Fruit fly (Drosophila melanogaster): ENCODE results near the gene CG31776.

The CG31776 gene

DNA sequence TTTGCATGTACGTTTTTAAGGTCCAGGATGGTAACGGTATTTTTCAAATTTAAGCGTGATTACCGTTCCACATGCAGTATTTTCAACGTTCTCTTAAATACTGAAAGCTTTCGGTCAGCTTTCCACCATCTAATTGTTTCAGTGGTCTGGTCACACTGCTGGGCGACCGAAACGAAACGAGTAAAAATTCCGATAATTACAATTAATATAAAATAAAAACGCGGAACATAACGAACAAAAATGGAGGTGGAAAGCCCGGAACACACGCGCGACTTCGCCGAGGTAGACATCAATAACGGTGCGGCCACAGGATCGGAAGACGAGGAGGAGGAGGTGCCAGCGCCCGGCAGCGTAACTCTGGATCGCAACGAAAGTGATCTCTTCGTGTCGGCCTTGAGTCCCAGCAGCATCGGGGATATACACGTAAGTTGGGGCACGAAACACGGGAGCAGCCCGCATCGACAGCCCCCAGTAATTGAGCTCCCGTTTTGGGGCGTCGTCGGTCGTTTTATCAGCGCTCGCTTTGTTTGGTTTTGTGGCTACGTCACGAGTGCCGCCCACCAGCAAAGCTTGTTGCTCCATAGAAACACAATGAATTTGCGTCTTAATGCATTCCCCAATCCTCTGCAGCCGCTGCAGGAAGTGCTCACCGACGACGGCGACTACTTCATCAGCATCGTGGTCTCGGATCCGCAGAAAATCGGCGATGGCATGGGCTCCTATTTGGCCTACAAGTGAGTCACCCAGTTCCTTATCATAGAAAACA is 20.2 kb upstream of the CG31776 start, which contains the start of gene Snx1:
Snx1 (plus strand) TSS at position 129 of the 766 bp plus-strand sequence.
- TF ChIP-seq Dfd (GFP tag; optimal IDR thresholded peaks at IDR 0.05) (no peak), N (GFP tag; optimal IDR thresholded peaks at IDR 0.05) (no peak), Vsx2 (GFP tag; optimal IDR thresholded peaks at IDR 0.05; ENCODE audit: partially characterized antibody) (no peak), sage (GFP tag; optimal IDR thresholded peaks at IDR 0.05) (peak; percentile 64), Rel (GFP tag; optimal IDR thresholded peaks at IDR 0.05) (no peak), Rel (tag; optimal IDR thresholded peaks at IDR 0.05) (peak; percentile 80), rgr (GFP tag; optimal IDR thresholded peaks at IDR 0.05) (no peak), Mio (GFP tag; optimal IDR thresholded peaks at IDR 0.05) (no peak)

DNA sequence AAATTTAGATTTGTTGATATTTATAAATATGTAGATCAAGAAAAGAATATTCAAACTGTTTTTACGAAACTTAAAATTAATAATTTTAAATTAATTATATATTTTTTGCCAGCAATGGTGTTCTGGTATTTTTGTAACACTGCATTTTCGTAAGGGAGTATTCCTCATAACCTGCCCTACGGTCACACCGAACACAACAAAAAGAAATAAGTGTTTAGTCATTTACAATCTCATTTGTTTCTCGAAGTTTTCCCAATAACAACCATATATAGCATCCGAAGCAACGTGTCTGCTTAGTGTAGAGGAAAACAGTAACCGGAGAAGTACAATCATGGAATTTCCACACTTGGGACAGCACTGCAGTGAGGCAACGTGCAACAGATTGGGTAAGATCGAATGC is 17.7 kb upstream of the CG31776 start, which contains the start of gene CG12795:
CG12795 (plus strand) TSS at position 181 of the 400 bp plus-strand sequence.
- no peak for TF ChIP-seq jim (GFP tag; optimal IDR thresholded peaks at IDR 0.05)
- no peak for TF ChIP-seq Rel (GFP tag; optimal IDR thresholded peaks at IDR 0.05)
- peak; percentile 30 for TF ChIP-seq Rel (tag; optimal IDR thresholded peaks at IDR 0.05)
- TF ChIP-seq tai (GFP tag; optimal IDR thresholded peaks at IDR 0.05), result no peak
- no peak for TF ChIP-seq lola (GFP tag; optimal IDR thresholded peaks at IDR 0.05)

DNA sequence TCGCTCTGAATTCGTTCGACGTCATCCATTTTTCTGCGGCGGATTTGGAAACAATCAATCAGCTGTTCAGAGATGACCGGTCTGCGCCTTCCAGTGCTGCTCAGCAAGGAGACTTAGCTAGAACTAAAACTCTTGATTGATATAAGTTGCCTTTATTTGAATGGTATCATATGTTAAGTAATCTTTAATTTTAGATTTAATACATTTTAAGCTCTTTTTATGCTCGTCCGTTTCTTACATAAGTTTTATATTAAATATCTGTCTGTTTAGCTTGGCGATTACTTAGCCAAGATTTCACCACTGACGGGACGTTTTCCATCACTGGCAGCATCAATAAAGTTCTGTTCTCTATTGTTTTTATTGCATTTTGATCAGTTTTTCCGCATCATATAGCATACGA is 13.0 kb upstream of the CG31776 start, which contains the start of the genes Cog3 and Sec5:
Cog3 (minus strand) TSS at position 58 of the 400 bp plus-strand sequence.
Sec5 (plus strand) TSS at position 296 of the 400 bp plus-strand sequence.
- TF ChIP-seq Rel (GFP tag; optimal IDR thresholded peaks at IDR 0.05) (no peak), Rel (tag; optimal IDR thresholded peaks at IDR 0.05) (peak; percentile 65), CG32264 (GFP tag; optimal IDR thresholded peaks at IDR 0.05) (no peak), Myc (optimal IDR thresholded peaks at IDR 0.05) (peak; percentile 100), Hr78 (GFP tag; optimal IDR thresholded peaks at IDR 0.05) (no peak), rgr (GFP tag; optimal IDR thresholded peaks at IDR 0.05) (peak; percentile 77), GATAd (GFP tag; optimal IDR thresholded peaks at IDR 0.05) (no peak), usp (GFP tag; optimal IDR thresholded peaks at IDR 0.05) (no peak), h (GFP tag; optimal IDR thresholded peaks at IDR 0.05) (no peak), fru (GFP tag; optimal IDR thresholded peaks at IDR 0.05) (no peak), foxo (GFP tag; optimal IDR thresholded peaks at IDR 0.05) (no peak), CrebA (GFP tag; optimal IDR thresholded peaks at IDR 0.05; ENCODE audit: borderline replicate concordance) (no peak), lola (GFP tag; optimal IDR thresholded peaks at IDR 0.05) (no peak), brk (GFP tag; optimal IDR thresholded peaks at IDR 0.05) (no peak), dmrt93B (GFP tag; optimal IDR thresholded peaks at IDR 0.05) (no peak), CG9705 (GFP tag; optimal IDR thresholded peaks at IDR 0.05) (peak; percentile 84), sage (GFP tag; optimal IDR thresholded peaks at IDR 0.05) (no peak), Sp1 (GFP tag; optimal IDR thresholded peaks at IDR 0.05) (peak; percentile 81), Abd-B (GFP tag; optimal IDR thresholded peaks at IDR 0.05) (no peak), Jra (GFP tag; optimal IDR thresholded peaks at IDR 0.05) (no peak), br (GFP tag; optimal IDR thresholded peaks at IDR 0.05) (no peak), HLH106 (tag; optimal IDR thresholded peaks at IDR 0.05) (peak; percentile 86), Hnf4 (GFP tag; optimal IDR thresholded peaks at IDR 0.05) (no peak), sv (GFP tag; optimal IDR thresholded peaks at IDR 0.05) (peak; percentile 47), Vsx2 (GFP tag; optimal IDR thresholded peaks at IDR 0.05; ENCODE audit: partially characterized antibody) (no peak), psq (GFP tag; optimal IDR thresholded peaks at IDR 0.05) (peak; percentile 70), Hr83 (GFP tag; optimal IDR thresholded peaks at IDR 0.05; ENCODE audit: poor library complexity, severe bottlenecking) (no peak), OdsH (GFP tag; optimal IDR thresholded peaks at IDR 0.05) (peak; percentile 49), tai (GFP tag; optimal IDR thresholded peaks at IDR 0.05) (no peak), Mio (GFP tag; optimal IDR thresholded peaks at IDR 0.05) (no peak), jim (GFP tag; optimal IDR thresholded peaks at IDR 0.05) (no peak), ey (GFP tag; optimal IDR thresholded peaks at IDR 0.05) (peak; percentile 9)

DNA sequence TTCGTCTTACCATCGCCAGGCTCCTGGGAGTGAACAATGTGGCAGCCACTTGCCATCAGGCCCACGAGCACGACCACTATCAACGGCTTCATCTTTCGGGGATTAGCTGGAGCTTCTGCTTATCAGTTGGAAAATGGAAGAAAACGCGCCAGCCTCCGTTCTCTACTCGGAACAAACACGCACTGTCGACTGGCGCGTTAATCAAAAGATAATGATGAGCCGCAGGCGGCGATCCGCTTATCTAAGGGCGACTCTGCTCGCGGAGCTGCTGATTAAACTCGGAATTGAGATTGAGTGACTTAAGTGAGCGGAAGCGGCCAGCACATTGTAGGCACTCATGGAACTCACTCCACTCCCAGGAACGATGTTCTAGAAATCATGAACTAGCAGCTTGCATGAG is 8.2 kb upstream of the CG31776 start, which contains the start of gene CG3246:
CG3246 (minus strand) TSS at position 193 of the 400 bp plus-strand sequence.
- TF ChIP-seq N (GFP tag; optimal IDR thresholded peaks at IDR 0.05), result no peak
- TF ChIP-seq Mio (GFP tag; optimal IDR thresholded peaks at IDR 0.05), result no peak
- TF ChIP-seq CG32264 (GFP tag; optimal IDR thresholded peaks at IDR 0.05), result no peak
- no peak for TF ChIP-seq brk (GFP tag; optimal IDR thresholded peaks at IDR 0.05)
- no peak for TF ChIP-seq rgr (GFP tag; optimal IDR thresholded peaks at IDR 0.05)
- TF ChIP-seq h (GFP tag; optimal IDR thresholded peaks at IDR 0.05), result no peak
- TF ChIP-seq dsf (GFP tag; optimal IDR thresholded peaks at IDR 0.05; ENCODE audit: borderline replicate concordance), result no peak
- TF ChIP-seq sage (GFP tag; optimal IDR thresholded peaks at IDR 0.05), result no peak
- TF ChIP-seq pan (optimal IDR thresholded peaks at IDR 0.05), result no peak
- TF ChIP-seq CG9705 (GFP tag; optimal IDR thresholded peaks at IDR 0.05), result no peak
- no peak for TF ChIP-seq Hr83 (GFP tag; optimal IDR thresholded peaks at IDR 0.05; ENCODE audit: poor library complexity, severe bottlenecking)
- TF ChIP-seq lola (GFP tag; optimal IDR thresholded peaks at IDR 0.05), result no peak
- no peak for TF ChIP-seq Vsx2 (GFP tag; optimal IDR thresholded peaks at IDR 0.05; ENCODE audit: partially characterized antibody)
- no peak for TF ChIP-seq Rel (GFP tag; optimal IDR thresholded peaks at IDR 0.05)
- TF ChIP-seq Rel (tag; optimal IDR thresholded peaks at IDR 0.05), result no peak
- no peak for TF ChIP-seq Abd-B (GFP tag; optimal IDR thresholded peaks at IDR 0.05)
